Fruit fly (Drosophila melanogaster) whole organism, pupa: ENCODE measurements around the gene amd.

ENCODE experiments used
- CG10348 ChIP-seq: fragments of 200-800 bp; sonication (Bioruptor generic); IDR thresholded peaks from 2 replicates; pipeline ENCODE4 v1.3.6; 2022; ENCODE audit warnings: missing biosample characterization, missing genetic modification characterization
- CG15710 ChIP-seq: fragments of 200-800 bp; sonication (Bioruptor generic); optimal IDR thresholded peaks from 2 replicates; lab custom pipeline; 2018; ENCODE audit warnings: missing biosample characterization, mild to moderate bottlenecking, missing genetic modification characterization, moderate library complexity
- CG17806 ChIP-seq: fragments of 200-800 bp; sonication (Bioruptor generic); optimal IDR thresholded peaks from 2 replicates; lab custom pipeline; 2018; ENCODE audit warnings: missing biosample characterization, mild to moderate bottlenecking, missing genetic modification characterization, moderate library complexity
- CG4496 ChIP-seq: fragments of 200-800 bp; sonication (Bioruptor generic); IDR thresholded peaks from 3 replicates; pipeline ENCODE4 v1.3.6; 2022; ENCODE audit warnings: missing biosample characterization, missing genetic modification characterization
- CG8301 ChIP-seq: fragments of 200-800 bp; sonication (Bioruptor generic); optimal IDR thresholded peaks from 2 replicates; lab custom pipeline; 2018; ENCODE audit warnings: missing biosample characterization, mild to moderate bottlenecking, missing genetic modification characterization
- EcR ChIP-seq: fragments of 200-800 bp; sonication (Bioruptor generic); optimal IDR thresholded peaks from 3 replicates; lab custom pipeline; 2019; ENCODE audit warnings: missing biosample characterization, missing genetic modification characterization, mild to moderate bottlenecking, moderate library complexity, missing genetic modification reagents
- Pif1A ChIP-seq: fragments of 200-800 bp; sonication (Bioruptor generic); optimal IDR thresholded peaks from 3 replicates; lab custom pipeline; 2016; ENCODE audit warnings: missing biosample characterization, missing genetic modification characterization
- gl ChIP-seq: fragments of 200-800 bp; sonication (Bioruptor generic); optimal IDR thresholded peaks from 2 replicates; lab custom pipeline; 2018; ENCODE audit warnings: missing biosample characterization, mild to moderate bottlenecking, missing genetic modification characterization
- rn ChIP-seq: fragments of 200-800 bp; sonication (Bioruptor generic); IDR thresholded peaks from 2 replicates; pipeline ENCODE4 v1.3.6; 2022; ENCODE audit warnings: missing biosample characterization, missing genetic modification characterization

DNA sequence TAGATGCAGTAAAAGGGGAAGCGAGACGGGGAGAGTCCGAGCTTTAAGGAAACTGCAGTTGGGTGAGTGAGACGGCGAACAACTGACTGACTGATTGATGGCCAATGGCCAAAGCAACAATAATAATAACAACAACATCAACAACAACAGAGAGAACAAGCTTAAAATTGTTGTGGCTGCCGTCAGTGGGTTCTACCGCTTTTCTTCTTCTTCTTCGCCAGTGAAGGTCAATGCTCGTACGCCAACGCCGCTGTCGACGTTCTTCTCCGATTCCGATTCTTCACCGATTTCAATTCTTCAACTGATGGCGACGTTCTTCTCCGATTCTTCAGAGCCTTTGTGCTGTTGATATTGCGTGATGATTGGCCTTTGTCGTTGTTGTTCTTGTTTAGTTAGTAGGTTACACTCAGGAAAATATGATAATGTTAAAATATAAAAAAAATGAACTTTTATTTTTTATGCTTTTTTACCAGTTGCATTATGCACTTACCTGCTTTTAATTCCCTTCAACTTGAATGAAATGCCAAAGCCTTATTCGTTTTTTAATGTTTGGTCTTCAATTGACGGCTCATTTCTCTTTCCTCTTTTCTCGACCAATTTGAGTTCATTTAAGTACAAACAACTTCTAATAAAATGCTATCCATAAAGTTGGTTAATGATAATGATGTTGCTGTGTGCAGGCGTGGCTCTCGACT is 32.4 kb downstream of the amd start:
- TF ChIP-seq CG4496 (GFP tag; lab: Robert Waterston, UW) (peak; percentile 74), EcR (GFP tag; lab: Kevin White, UChicago) (peak; percentile 97), CG17806 (tag; lab: Kevin White, UChicago) (peak; percentile 81), CG10348 (no peak), CG15710 (tag; lab: Kevin White, UChicago) (peak; percentile 63), Pif1A (GFP tag; lab: Kevin White, UChicago) (peak; percentile 62), rn (GFP tag; lab: Robert Waterston, UW) (no peak), gl (no peak), CG8301 (tag; lab: Kevin White, UChicago) (peak; percentile 77)
